Worm (Caenorhabditis elegans) whole organism, young adult: Measurements from ENCODE around the gene H10D18.5.

Experiments used
- C06A6.2 ChIP-seq: fragments of 200-800 bp; sonication (Bioruptor generic); conservative IDR thresholded peaks from 2 replicates; pipeline ENCODE4 v1.3.6; 2022; ENCODE audit warnings: missing genetic modification characterization, missing compliant biosample characterization
- D2030.7 ChIP-seq: fragments of 200-800 bp; sonication (Bioruptor generic); IDR thresholded peaks from 2 replicates; pipeline ENCODE4 v1.3.6; 2022; ENCODE audit warnings: missing genetic modification reagents, missing genetic modification characterization, missing compliant biosample characterization
- F49E8.2 ChIP-seq: sonication (generic microtip); optimal IDR thresholded peaks from 3 replicates; lab custom pipeline; 2017; ENCODE audit warnings: missing genetic modification characterization, mild to moderate bottlenecking, missing compliant biosample characterization, antibody characterized with exemption, moderate library complexity; ENCODE audit not compliant: insufficient read depth
- F55B11.4 ChIP-seq: sonication (generic microtip); optimal IDR thresholded peaks from 2 replicates; lab custom pipeline; 2016; ENCODE audit warnings: missing compliant biosample characterization, missing genetic modification characterization, borderline replicate concordance; ENCODE audit not compliant: insufficient read depth
- K11D2.4 ChIP-seq: fragments of 200-800 bp; sonication (Bioruptor generic); IDR thresholded peaks from 2 replicates; pipeline ENCODE4 v1.3.6; 2022; ENCODE audit warnings: missing genetic modification reagents, missing genetic modification characterization, missing compliant biosample characterization
- K12H6.12 ChIP-seq: fragments of 200-800 bp; sonication (Bioruptor generic); optimal IDR thresholded peaks from 2 replicates; lab custom pipeline; 2018; ENCODE audit warnings: mild to moderate bottlenecking, missing genetic modification characterization, missing compliant biosample characterization
- T07F8.4 ChIP-seq: sonication (generic microtip); optimal IDR thresholded peaks from 2 replicates; lab custom pipeline; 2016; ENCODE audit warnings: mild to moderate bottlenecking, missing genetic modification characterization, moderate library complexity, missing compliant biosample characterization
- Y53G8AR.9 ChIP-seq: fragments of 200-800 bp; sonication (Bioruptor generic); conservative IDR thresholded peaks from 2 replicates; pipeline ENCODE4 v1.3.6; 2022; ENCODE audit warnings: missing genetic modification reagents, missing genetic modification characterization, missing compliant biosample characterization
- ama-1 ChIP-seq, 3 experiments: fragments of 150-350 bp in 1 of 3; sonication (generic microtip) in 2 of 3; optimal IDR thresholded peaks; 2 replicates each; lab custom pipeline; 2014 to 2018; ENCODE audit warnings: missing biosample characterization in 2 of 3, missing genetic modification characterization in 2 of 3, missing genetic modification reagents in 2 of 3
- attf-3 ChIP-seq: fragments of 200-800 bp; sonication (Bioruptor generic); conservative IDR thresholded peaks from 2 replicates; pipeline ENCODE4 v1.3.6; 2022; ENCODE audit warnings: missing genetic modification reagents, missing genetic modification characterization, missing compliant biosample characterization
- attf-5 ChIP-seq: fragments of 200-800 bp; sonication (Bioruptor generic); optimal IDR thresholded peaks from 2 replicates; lab custom pipeline; 2018; ENCODE audit warnings: mild to moderate bottlenecking, missing genetic modification characterization, missing compliant biosample characterization
- bed-1 ChIP-seq: fragments of 200-800 bp; sonication (Bioruptor generic); IDR thresholded peaks from 2 replicates; pipeline ENCODE4 v1.3.6; 2022; ENCODE audit warnings: missing genetic modification reagents, missing genetic modification characterization, missing compliant biosample characterization
- ccch-3 ChIP-seq: fragments of 200-800 bp; sonication (Bioruptor generic); optimal IDR thresholded peaks from 2 replicates; lab custom pipeline; 2018; ENCODE audit warnings: mild to moderate bottlenecking, missing genetic modification characterization, missing compliant biosample characterization
- ceh-27 ChIP-seq: fragments of 200-800 bp; sonication (Bioruptor generic); optimal IDR thresholded peaks from 2 replicates; lab custom pipeline; 2018; ENCODE audit warnings: mild to moderate bottlenecking, missing genetic modification characterization, moderate library complexity, missing compliant biosample characterization
- ceh-58 ChIP-seq: fragments of 200-800 bp; sonication (Bioruptor generic); IDR thresholded peaks from 2 replicates; pipeline ENCODE4 v1.3.6; 2022; ENCODE audit warnings: missing genetic modification characterization, missing compliant biosample characterization
- ceh-79 ChIP-seq: sonication (generic microtip); optimal IDR thresholded peaks from 2 replicates; lab custom pipeline; 2017; ENCODE audit warnings: mild to moderate bottlenecking, missing genetic modification characterization, missing compliant biosample characterization
- die-1 ChIP-seq: sonication (generic microtip); optimal IDR thresholded peaks from 2 replicates; lab custom pipeline; 2016; ENCODE audit warnings: missing genotype, mild to moderate bottlenecking, missing genetic modification characterization, missing compliant biosample characterization
- dpff-1 ChIP-seq: sonication (generic microtip); optimal IDR thresholded peaks from 2 replicates; lab custom pipeline; 2017; ENCODE audit warnings: mild to moderate bottlenecking, missing genetic modification characterization, missing compliant biosample characterization
- egrh-3 ChIP-seq: fragments of 200-800 bp; sonication (Bioruptor generic); IDR thresholded peaks from 2 replicates; pipeline ENCODE4 v1.3.6; 2022; ENCODE audit warnings: missing genetic modification reagents, missing genetic modification characterization, missing compliant biosample characterization
- ets-4 ChIP-seq: fragments of 200-800 bp; sonication (Bioruptor generic); optimal IDR thresholded peaks from 2 replicates; lab custom pipeline; 2018; ENCODE audit warnings: mild to moderate bottlenecking, missing genetic modification characterization, missing compliant biosample characterization
- hlh-26 ChIP-seq: fragments of 200-800 bp; sonication (Bioruptor generic); conservative IDR thresholded peaks from 2 replicates; pipeline ENCODE4 v1.3.6; 2022; ENCODE audit warnings: missing genetic modification reagents, missing genetic modification characterization, missing compliant biosample characterization
- hrde-1 ChIP-seq: sonication (generic microtip); optimal IDR thresholded peaks from 2 replicates; lab custom pipeline; 2016; ENCODE audit warnings: missing genetic modification characterization, mild to moderate bottlenecking, missing compliant biosample characterization, moderate library complexity, missing genotype, missing genetic modification reagents, borderline replicate concordance
- lin-35 ChIP-seq, 3 experiments: fragments of 150-350 bp in 2 of 3; sonication (generic microtip) in 1 of 3; optimal IDR thresholded peaks; 2 replicates each; lab custom pipeline; 2014 to 2018; ENCODE audit warnings: missing biosample characterization in 3 of 3, missing genetic modification characterization in 3 of 3, missing genetic modification reagents in 3 of 3
- mel-28 ChIP-seq: sonication (generic microtip); optimal IDR thresholded peaks from 2 replicates; lab custom pipeline; 2016; ENCODE audit warnings: borderline replicate concordance, mild to moderate bottlenecking, missing genetic modification characterization, missing compliant biosample characterization
- nfya-2 ChIP-seq: fragments of 200-800 bp; sonication (Bioruptor generic); IDR thresholded peaks from 2 replicates; pipeline ENCODE4 v1.3.6; 2022; ENCODE audit warnings: missing genetic modification reagents, missing genetic modification characterization, missing compliant biosample characterization
- nhr-80 ChIP-seq: sonication (generic microtip); optimal IDR thresholded peaks from 2 replicates; lab custom pipeline; 2016; ENCODE audit warnings: missing genetic modification characterization, missing compliant biosample characterization
- repo-1 ChIP-seq: sonication (generic microtip); optimal IDR thresholded peaks from 2 replicates; lab custom pipeline; 2017; ENCODE audit warnings: mild to moderate bottlenecking, missing genetic modification characterization, missing compliant biosample characterization
- rpc-1 ChIP-seq, 2 experiments: fragments of 150-350 bp in 1 of 2; sonication (generic microtip) in 1 of 2; optimal IDR thresholded peaks; 2 replicates each; lab custom pipeline; 2014 to 2018; ENCODE audit warnings: missing biosample characterization in 1 of 2, missing genetic modification characterization in 1 of 2, missing genetic modification reagents in 1 of 2, missing genotype in 1 of 2
- snpc-1.1 ChIP-seq: sonication (generic microtip); optimal IDR thresholded peaks from 2 replicates; lab custom pipeline; 2017; ENCODE audit warnings: missing genetic modification characterization, mild to moderate bottlenecking, missing compliant biosample characterization, antibody characterized with exemption, moderate library complexity, missing genotype, missing genetic modification reagents; ENCODE audit not compliant: insufficient read depth
- snpc-3.4 ChIP-seq: sonication (generic microtip); optimal IDR thresholded peaks from 2 replicates; lab custom pipeline; 2017; ENCODE audit warnings: missing genetic modification characterization, mild to moderate bottlenecking, missing compliant biosample characterization, antibody characterized with exemption, moderate library complexity, missing genotype, missing genetic modification reagents
- somi-1 ChIP-seq: fragments of 200-800 bp; sonication (Bioruptor generic); optimal IDR thresholded peaks from 2 replicates; lab custom pipeline; 2018; ENCODE audit warnings: mild to moderate bottlenecking, missing genetic modification characterization, missing compliant biosample characterization
- unc-130 ChIP-seq: sonication (generic microtip); optimal IDR thresholded peaks from 2 replicates; lab custom pipeline; 2016; ENCODE audit warnings: missing genetic modification reagents, missing genetic modification characterization, missing compliant biosample characterization
- xnd-1 ChIP-seq: sonication (generic microtip); optimal IDR thresholded peaks from 2 replicates; lab custom pipeline; 2016; ENCODE audit warnings: missing genotype, missing genetic modification reagents, missing genetic modification characterization, missing compliant biosample characterization
- zfh-2 ChIP-seq: fragments of 200-800 bp; sonication (Bioruptor generic); conservative IDR thresholded peaks from 2 replicates; pipeline ENCODE4 v1.3.6; 2022; ENCODE audit warnings: missing genetic modification reagents, missing genetic modification characterization, missing compliant biosample characterization
- ztf-18 ChIP-seq: sonication (generic microtip); optimal IDR thresholded peaks from 2 replicates; lab custom pipeline; 2016; ENCODE audit warnings: missing genotype, mild to moderate bottlenecking, missing genetic modification characterization, missing compliant biosample characterization
- ztf-25 ChIP-seq: fragments of 200-800 bp; sonication (Bioruptor generic); IDR thresholded peaks from 2 replicates; pipeline ENCODE4 v1.3.6; 2022; ENCODE audit warnings: missing genetic modification reagents, missing genetic modification characterization, missing compliant biosample characterization

Gene H10D18.5

DNA sequence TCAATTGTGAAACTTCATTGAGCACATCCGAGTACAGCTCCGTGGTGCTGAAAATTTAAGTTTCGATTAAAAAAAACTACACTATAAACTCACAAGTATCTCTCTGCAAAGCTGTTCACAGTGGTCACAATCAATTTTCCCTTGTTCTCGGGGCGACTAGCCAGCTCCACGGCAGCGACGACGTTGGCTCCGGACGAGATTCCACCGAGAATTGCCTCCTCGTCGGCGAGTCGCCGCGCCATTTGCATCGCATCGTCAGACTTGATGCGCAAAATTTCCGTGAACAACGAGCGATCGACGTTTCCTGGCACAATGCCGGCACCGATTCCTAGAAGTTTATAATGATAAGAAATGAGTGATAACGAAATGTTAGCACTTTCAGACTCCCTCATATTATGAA, 56.9 kb downstream of the H10D18.5 start (continued):
- TF ChIP-seq ama-1 (optimal IDR thresholded peaks at IDR 0.05; lab: Kevin White, UChicago) (no peak), ama-1 (GFP tag; optimal IDR thresholded peaks at IDR 0.05; lab: Kevin White, UChicago) (no peak), F55B11.4 (tag; lab: Kevin White, UChicago) (no peak), ceh-27 (no peak), egrh-3 (GFP tag; lab: Robert Waterston, UW) (peak; percentile 19; the same call in 1 of the 2 replicates), mel-28 (no peak), ztf-25 (no peak), T07F8.4 (tag; lab: Kevin White, UChicago) (no peak), snpc-1.1 (tag; lab: Kevin White, UChicago) (no peak), xnd-1 (tag; lab: Kevin White, UChicago) (no peak), hrde-1 (tag; lab: Kevin White, UChicago) (no peak), attf-3 (GFP tag; lab: Robert Waterston, UW) (no peak)

ce11 chrV:3773618-3774017, 57.9 kb downstream of the H10D18.5 start:
- 0 out of 2 replicates have a peak, but pooled peaks have one; percentile 20 for TF ChIP-seq Y53G8AR.9 (GFP tag; lab: Robert Waterston, UW)
- peak; percentile 80 for TF ChIP-seq zfh-2 (GFP tag; lab: Robert Waterston, UW)
- TF ChIP-seq K11D2.4 (GFP tag; lab: Robert Waterston, UW) = no peak
- no peak for TF ChIP-seq bed-1 (GFP tag; lab: Robert Waterston, UW)
- TF ChIP-seq unc-130 (GFP tag; lab: Kevin White, UChicago) = no peak
- no peak for TF ChIP-seq repo-1 (tag; lab: Kevin White, UChicago)
- TF ChIP-seq lin-35 (GFP tag; optimal IDR thresholded peaks at IDR 0.05; lab: Kevin White, UChicago) = no peak
- TF ChIP-seq ztf-18 = no peak

ce11 chrV:3771437-3772256, 59.9 kb downstream of the H10D18.5 start, which contains the start of the genes R08E5.1 and rips-1:
Gene R08E5.1 (minus strand): TSS chrV:3771518.
Gene rips-1 (plus strand): TSS chrV:3772021.
- TF ChIP-seq somi-1 (GFP tag; lab: Kevin White, UChicago) = no peak
- TF ChIP-seq C06A6.2 (GFP tag; lab: Robert Waterston, UW) = no peak
- no peak for TF ChIP-seq ceh-58 (GFP tag; lab: Robert Waterston, UW)
- TF ChIP-seq D2030.7 (GFP tag; lab: Robert Waterston, UW) = no peak
- TF ChIP-seq nhr-80 = no peak
- no peak for TF ChIP-seq ets-4
- no peak for TF ChIP-seq die-1 (tag; lab: Kevin White, UChicago)
- TF ChIP-seq ztf-25 = no peak
- no peak for TF ChIP-seq hlh-26 (GFP tag; lab: Robert Waterston, UW)
- no peak for TF ChIP-seq xnd-1 (tag; lab: Kevin White, UChicago)

DNA sequence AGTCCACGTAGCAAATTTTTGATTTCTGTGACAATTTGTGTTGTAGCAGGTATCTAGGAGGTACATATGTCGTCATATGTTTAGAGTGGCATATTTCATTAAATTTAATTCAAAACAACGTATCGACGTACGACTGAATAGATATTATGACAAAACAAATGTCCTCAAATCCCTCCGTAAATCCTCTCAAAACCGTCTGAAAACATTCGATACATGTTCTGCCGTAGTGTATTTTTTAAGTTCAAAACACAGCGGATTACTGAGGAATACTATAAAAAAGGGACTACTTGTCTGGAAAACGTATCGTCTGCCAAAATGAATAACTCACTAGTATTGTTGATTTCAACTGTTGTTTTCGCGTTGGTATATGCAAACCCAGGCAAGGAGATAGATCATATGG, 63.2 kb downstream of the H10D18.5 start, which contains the start of gene R08E5.4:
Gene R08E5.4 (plus strand): TSS at position 301 of the 400 bp plus-strand sequence.
- TF ChIP-seq ccch-3 (GFP tag; lab: Kevin White, UChicago) = no peak
- TF ChIP-seq K12H6.12 (tag; lab: Kevin White, UChicago) = no peak

DNA sequence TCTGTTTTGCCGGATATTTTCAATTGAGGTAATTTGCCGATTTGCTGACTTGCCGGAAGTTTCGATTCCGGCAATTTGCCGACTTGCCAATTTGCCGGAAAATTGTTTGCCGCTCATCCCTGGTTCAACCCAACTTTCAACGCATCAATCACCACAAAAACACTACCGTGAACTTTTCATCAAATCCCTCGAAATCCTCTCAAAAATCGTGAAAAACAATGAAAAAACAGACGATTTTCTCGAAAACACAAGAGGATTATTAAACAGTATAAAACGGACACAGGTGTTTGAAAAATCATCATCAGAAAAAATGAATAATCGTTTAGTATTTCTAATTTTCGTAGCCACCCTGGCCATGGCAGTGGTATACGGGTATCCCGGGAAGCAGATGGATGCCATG, 64.6 kb downstream of the H10D18.5 start, which contains the start of gene Y39H10A.1:
Gene Y39H10A.1 (plus strand): TSS at position 301 of the 400 bp plus-strand sequence.
- TF ChIP-seq rpc-1 (optimal IDR thresholded peaks at IDR 0.05; lab: Kevin White, UChicago) = no peak
- no peak for TF ChIP-seq rpc-1 (tag; optimal IDR thresholded peaks at IDR 0.05; lab: Kevin White, UChicago)
- no peak for TF ChIP-seq dpff-1
- no peak for TF ChIP-seq snpc-3.4 (tag; lab: Kevin White, UChicago)
- TF ChIP-seq unc-130 (GFP tag; lab: Kevin White, UChicago) = no peak
- TF ChIP-seq ceh-79 = no peak
- no peak for TF ChIP-seq attf-5 (GFP tag; lab: Kevin White, UChicago)
- TF ChIP-seq nfya-2 (GFP tag; lab: Robert Waterston, UW) = no peak
- no peak for TF ChIP-seq F49E8.2 (tag; lab: Kevin White, UChicago)
